Worm (Caenorhabditis elegans) whole organism, L1 larva: ENCODE data around the gene smc-5.

Source experiments
- C04F5.9 ChIP-seq: sonication (generic microtip); optimal IDR thresholded peaks from 2 replicates; lab custom pipeline; 2016; ENCODE audit warnings: missing genetic modification characterization, missing compliant biosample characterization
- F16B12.6 ChIP-seq: fragments of 150-350 bp; optimal IDR thresholded peaks from 2 replicates; lab custom pipeline; 2014; ENCODE audit warnings: missing biosample characterization, missing genetic modification characterization
- Y116A8C.19 ChIP-seq: sonication (generic microtip); optimal IDR thresholded peaks from 2 replicates; lab custom pipeline; 2016; ENCODE audit warnings: missing compliant biosample characterization, missing genetic modification characterization, borderline replicate concordance
- alr-1 ChIP-seq: fragments of 200-800 bp; sonication (Bioruptor generic); optimal IDR thresholded peaks from 2 replicates; lab custom pipeline; 2018; ENCODE audit warnings: borderline replicate concordance, mild to moderate bottlenecking, missing genetic modification characterization, missing compliant biosample characterization
- aly-2 ChIP-seq: fragments of 150-350 bp; optimal IDR thresholded peaks from 2 replicates; lab custom pipeline; 2014; ENCODE audit warnings: missing biosample characterization, missing genetic modification characterization
- ama-1 ChIP-seq: fragments of 150-350 bp; optimal IDR thresholded peaks from 2 replicates; lab custom pipeline; 2014
- ceh-8 ChIP-seq: fragments of 200-800 bp; sonication (Bioruptor generic); optimal IDR thresholded peaks from 2 replicates; lab custom pipeline; 2018; ENCODE audit warnings: mild to moderate bottlenecking, missing genetic modification characterization, moderate library complexity, missing compliant biosample characterization
- ceh-88 ChIP-seq: fragments of 200-800 bp; sonication (Bioruptor generic); IDR thresholded peaks from 2 replicates; pipeline ENCODE4 v1.3.6; 2022; ENCODE audit warnings: missing genetic modification characterization, missing compliant biosample characterization
- ceh-90 ChIP-seq: sonication (generic microtip); optimal IDR thresholded peaks from 2 replicates; lab custom pipeline; 2016; ENCODE audit warnings: missing genetic modification characterization, missing compliant biosample characterization
- ces-1 ChIP-seq: fragments of 150-350 bp; optimal IDR thresholded peaks from 2 replicates; lab custom pipeline; 2014; ENCODE audit warnings: missing biosample characterization, missing genetic modification reagents, missing genetic modification characterization
- efl-1 ChIP-seq, 4 experiments: fragments of 150-350 bp; optimal IDR thresholded peaks in 3 of 4; peaks in 1 of 4; 1 replicate in 1 of 4; 2 replicates in 3 of 4; lab custom pipeline; 2014; ENCODE audit warnings: missing biosample characterization in 2 of 4, missing genetic modification characterization in 2 of 4, missing genetic modification reagents in 2 of 4
- efl-3 ChIP-seq: fragments of 200-800 bp; sonication (Bioruptor generic); optimal IDR thresholded peaks from 2 replicates; lab custom pipeline; 2018; ENCODE audit warnings: mild to moderate bottlenecking, missing genetic modification characterization, missing compliant biosample characterization
- egl-13 ChIP-seq: sonication (generic microtip); optimal IDR thresholded peaks from 2 replicates; lab custom pipeline; 2016; ENCODE audit warnings: missing genotype, missing genetic modification reagents, missing genetic modification characterization, missing compliant biosample characterization
- elt-3 ChIP-seq, 6 experiments: fragments of 150-350 bp in 1 of 6; sonication (generic microtip); optimal IDR thresholded peaks; 2 replicates each; lab custom pipeline; 2017 to 2018; ENCODE audit warnings: missing biosample characterization in 6 of 6, missing genetic modification characterization in 6 of 6, inconsistent platforms in 1 of 6
- ets-5 ChIP-seq: fragments of 200-800 bp; sonication (Bioruptor generic); IDR thresholded peaks from 2 replicates; pipeline ENCODE4 v1.3.6; 2022; ENCODE audit warnings: missing genetic modification characterization, missing compliant biosample characterization
- fkh-10 ChIP-seq: sonication (generic microtip); optimal IDR thresholded peaks from 2 replicates; lab custom pipeline; 2017; ENCODE audit warnings: missing biosample characterization, missing genetic modification reagents, missing genetic modification characterization
- fkh-4 ChIP-seq: sonication (generic microtip); optimal IDR thresholded peaks from 2 replicates; lab custom pipeline; 2016; ENCODE audit warnings: missing compliant biosample characterization, missing genetic modification characterization, borderline replicate concordance
- fkh-8 ChIP-seq: sonication (generic microtip); optimal IDR thresholded peaks from 2 replicates; lab custom pipeline; 2016; ENCODE audit warnings: mild to moderate bottlenecking, missing genetic modification characterization, missing compliant biosample characterization
- fos-1 ChIP-seq: fragments of 150-350 bp; optimal IDR thresholded peaks from 2 replicates; lab custom pipeline; 2014; ENCODE audit warnings: missing biosample characterization, missing genetic modification characterization
- grh-1 ChIP-seq: fragments of 200-800 bp; sonication (Bioruptor generic); IDR thresholded peaks from 2 replicates; pipeline ENCODE4 v1.3.6; 2022; ENCODE audit warnings: missing genetic modification reagents, missing genetic modification characterization, missing compliant biosample characterization
- isw-1 ChIP-seq: fragments of 200-800 bp; sonication (Bioruptor generic); IDR thresholded peaks from 2 replicates; pipeline ENCODE4 v1.3.6; 2022; ENCODE audit warnings: missing genetic modification characterization, missing compliant biosample characterization
- jun-1 ChIP-seq: fragments of 150-350 bp; optimal IDR thresholded peaks from 2 replicates; lab custom pipeline; 2014; ENCODE audit warnings: missing biosample characterization, missing genetic modification reagents, missing genetic modification characterization
- lin-13 ChIP-seq: fragments of 150-350 bp; optimal IDR thresholded peaks from 2 replicates; lab custom pipeline; 2014; ENCODE audit warnings: missing biosample characterization, missing genetic modification reagents, missing genetic modification characterization
- lin-15B ChIP-seq: fragments of 150-350 bp; sonication (generic microtip); optimal IDR thresholded peaks from 3 replicates; lab custom pipeline; 2014; ENCODE audit warnings: missing biosample characterization, missing genetic modification characterization
- lin-35 ChIP-seq, 2 experiments: fragments of 150-350 bp; optimal IDR thresholded peaks; 2 replicates each; lab custom pipeline; 2014; ENCODE audit warnings: missing biosample characterization in 2 of 2, missing genetic modification characterization in 2 of 2, missing genetic modification reagents in 2 of 2
- lin-39 ChIP-seq: fragments of 150-350 bp; optimal IDR thresholded peaks from 2 replicates; lab custom pipeline; 2014; ENCODE audit warnings: missing biosample characterization, missing genetic modification reagents, missing genetic modification characterization
- lir-3 ChIP-seq: sonication (generic microtip); optimal IDR thresholded peaks from 2 replicates; lab custom pipeline; 2016; ENCODE audit warnings: mild to moderate bottlenecking, missing genetic modification characterization, moderate library complexity, missing compliant biosample characterization; ENCODE audit not compliant: poor library complexity
- lsy-2 ChIP-seq, 2 experiments: fragments of 150-350 bp; optimal IDR thresholded peaks; 2 replicates each; lab custom pipeline; 2014; ENCODE audit warnings: missing biosample characterization in 2 of 2, missing genetic modification characterization in 2 of 2
- mef-2 ChIP-seq: fragments of 150-350 bp; optimal IDR thresholded peaks from 2 replicates; lab custom pipeline; 2014; ENCODE audit warnings: missing biosample characterization, missing genetic modification characterization
- mep-1 ChIP-seq: fragments of 150-350 bp; optimal IDR thresholded peaks from 2 replicates; lab custom pipeline; 2014; ENCODE audit warnings: missing biosample characterization, missing genetic modification characterization
- nhr-11 ChIP-seq: fragments of 150-350 bp; optimal IDR thresholded peaks from 2 replicates; lab custom pipeline; 2014; ENCODE audit warnings: missing biosample characterization, missing genetic modification characterization
- nhr-12 ChIP-seq: sonication (generic microtip); optimal IDR thresholded peaks from 2 replicates; lab custom pipeline; 2017; ENCODE audit warnings: missing biosample characterization, missing genetic modification characterization
- nhr-237 ChIP-seq: fragments of 150-350 bp; optimal IDR thresholded peaks from 2 replicates; lab custom pipeline; 2014; ENCODE audit warnings: missing biosample characterization, missing genetic modification characterization
- nhr-28 ChIP-seq: fragments of 150-350 bp; optimal IDR thresholded peaks from 2 replicates; lab custom pipeline; 2014; ENCODE audit warnings: missing biosample characterization, missing genetic modification characterization
- nhr-47 ChIP-seq: sonication (generic microtip); optimal IDR thresholded peaks from 2 replicates; lab custom pipeline; 2016; ENCODE audit warnings: mild to moderate bottlenecking, missing genetic modification characterization, moderate library complexity, missing compliant biosample characterization
- nhr-71 ChIP-seq: sonication (generic microtip); optimal IDR thresholded peaks from 2 replicates; lab custom pipeline; 2016; ENCODE audit warnings: mild to moderate bottlenecking, missing genetic modification characterization, moderate library complexity, missing compliant biosample characterization
- nhr-76 ChIP-seq: sonication (generic microtip); optimal IDR thresholded peaks from 2 replicates; lab custom pipeline; 2017; ENCODE audit warnings: missing biosample characterization, missing genetic modification characterization
- nhr-84 ChIP-seq: sonication (generic microtip); optimal IDR thresholded peaks from 2 replicates; lab custom pipeline; 2017; ENCODE audit warnings: missing biosample characterization, missing genetic modification characterization
- nhr-85 ChIP-seq: sonication (generic microtip); peaks from one replicate; lab custom pipeline; 2016; ENCODE audit warnings: missing genetic modification characterization, inconsistent platforms, missing compliant biosample characterization
- pag-3 ChIP-seq: sonication (generic microtip); optimal IDR thresholded peaks from 2 replicates; lab custom pipeline; 2017; ENCODE audit warnings: missing genetic modification characterization, mild to moderate bottlenecking, missing compliant biosample characterization, antibody characterized with exemption, borderline replicate concordance; ENCODE audit not compliant: insufficient read depth
- pqm-1 ChIP-seq: sonication (generic microtip); optimal IDR thresholded peaks from 3 replicates; lab custom pipeline; 2017; ENCODE audit warnings: missing biosample characterization, missing genetic modification characterization
- rnt-1 ChIP-seq: sonication (generic microtip); optimal IDR thresholded peaks from 2 replicates; lab custom pipeline; 2016; ENCODE audit warnings: mild to moderate bottlenecking, missing genetic modification characterization, moderate library complexity, missing compliant biosample characterization
- skn-1 ChIP-seq: fragments of 150-350 bp; optimal IDR thresholded peaks from 2 replicates; lab custom pipeline; 2014; ENCODE audit warnings: missing biosample characterization, missing genetic modification characterization
- snpc-4 ChIP-seq: fragments of 150-350 bp; optimal IDR thresholded peaks from 2 replicates; lab custom pipeline; 2014; ENCODE audit warnings: missing biosample characterization, missing genetic modification characterization
- snu-23 ChIP-seq: sonication (generic microtip); optimal IDR thresholded peaks from 2 replicates; lab custom pipeline; 2016; ENCODE audit warnings: missing genetic modification characterization, missing compliant biosample characterization
- sox-4 ChIP-seq: sonication (generic microtip); optimal IDR thresholded peaks from 2 replicates; lab custom pipeline; 2016; ENCODE audit warnings: missing genetic modification characterization, missing compliant biosample characterization
- tbx-2 ChIP-seq: sonication (generic microtip); optimal IDR thresholded peaks from 2 replicates; lab custom pipeline; 2016; ENCODE audit warnings: missing genetic modification characterization, missing compliant biosample characterization
- tlp-1 ChIP-seq: fragments of 150-350 bp; optimal IDR thresholded peaks from 2 replicates; lab custom pipeline; 2014; ENCODE audit warnings: missing biosample characterization, missing genetic modification characterization
- unc-130 ChIP-seq: fragments of 150-350 bp; optimal IDR thresholded peaks from 2 replicates; lab custom pipeline; 2017; ENCODE audit warnings: missing biosample characterization, missing genetic modification characterization, inconsistent platforms
- unc-98 ChIP-seq: fragments of 200-800 bp; sonication (Bioruptor generic); IDR thresholded peaks from 2 replicates; pipeline ENCODE4 v1.3.6; 2022; ENCODE audit warnings: missing genetic modification characterization, missing compliant biosample characterization
- vab-15 ChIP-seq: sonication (generic microtip); optimal IDR thresholded peaks from 2 replicates; lab custom pipeline; 2017; ENCODE audit warnings: missing genotype, mild to moderate bottlenecking, missing genetic modification characterization, missing compliant biosample characterization
- xbp-1 ChIP-seq: sonication (generic microtip); optimal IDR thresholded peaks from 2 replicates; lab custom pipeline; 2016; ENCODE audit warnings: missing genetic modification characterization, missing compliant biosample characterization
- zag-1 ChIP-seq: fragments of 150-350 bp; optimal IDR thresholded peaks from 2 replicates; lab custom pipeline; 2014; ENCODE audit warnings: missing biosample characterization, missing genetic modification characterization
- zip-4 ChIP-seq: fragments of 200-800 bp; sonication (Bioruptor generic); optimal IDR thresholded peaks from 2 replicates; lab custom pipeline; 2018; ENCODE audit warnings: mild to moderate bottlenecking, missing genetic modification characterization, moderate library complexity, missing compliant biosample characterization

The smc-5 gene

ce11 chrII:5105020-5105419 is 43.1 kb downstream of the smc-5 start (continued):
- TF ChIP-seq ces-1 (GFP tag; lab: Kevin White, UChicago) (no peak), snu-23 (peak; percentile 76), zag-1 (tag; lab: Kevin White, UChicago) (no peak), aly-2 (peak; percentile 78), nhr-12 (no peak), pqm-1 (tag; lab: Kevin White, UChicago) (no peak), ama-1 (peak; percentile 60), pag-3 (tag; lab: Kevin White, UChicago) (no peak), nhr-237 (tag; lab: Kevin White, UChicago) (no peak), lsy-2 (tag; optimal IDR thresholded peaks at IDR 0.05; lab: Kevin White, UChicago) (peak; percentile 66 to 83), nhr-71 (peak; percentile 73), jun-1 (tag; lab: Kevin White, UChicago) (peak; percentile 38), elt-3 (tag; optimal IDR thresholded peaks at IDR 0.05; lab: Kevin White, UChicago) (peak in 3 of 6 experiments; percentile 15 to 50 (median 19)), mep-1 (tag; lab: Kevin White, UChicago) (peak; percentile 78), fkh-8 (tag; lab: Kevin White, UChicago) (peak; percentile 68), efl-1 (optimal IDR thresholded peaks at IDR 0.05; lab: Kevin White, UChicago) (peak; percentile 67 to 75), efl-1 (GFP tag; optimal IDR thresholded peaks at IDR 0.05 in 1 of 2; lab: Kevin White, UChicago) (peak; percentile 55 to 95), nhr-11 (tag; lab: Kevin White, UChicago) (no peak), alr-1 (tag; lab: Kevin White, UChicago) (no peak), skn-1 (tag; lab: Kevin White, UChicago) (peak; percentile 84), nhr-28 (tag; lab: Kevin White, UChicago) (no peak), rnt-1 (tag; lab: Kevin White, UChicago) (peak; percentile 70), xbp-1 (tag; lab: Kevin White, UChicago) (peak; percentile 58), grh-1 (GFP tag; lab: Robert Waterston, UW) (no peak), fkh-10 (peak; percentile 51), tbx-2 (tag; lab: Kevin White, UChicago) (peak; percentile 55), ceh-90 (no peak), lin-15B (no peak), zip-4 (GFP tag; lab: Kevin White, UChicago) (no peak), egl-13 (no peak), unc-130 (peak; percentile 36), ceh-8 (GFP tag; lab: Kevin White, UChicago) (no peak), fkh-4 (tag; lab: Kevin White, UChicago) (no peak), isw-1 (GFP tag; lab: Robert Waterston, UW) (no peak), efl-3 (GFP tag; lab: Kevin White, UChicago) (peak; percentile 3), nhr-84 (tag; lab: Kevin White, UChicago) (no peak), lin-39 (tag; lab: Kevin White, UChicago) (no peak), unc-98 (no peak), lin-35 (GFP tag; optimal IDR thresholded peaks at IDR 0.05; lab: Kevin White, UChicago) (peak; percentile 60 to 82), tlp-1 (no peak), F16B12.6 (tag; lab: Kevin White, UChicago) (peak; percentile 31), sox-4 (tag; lab: Kevin White, UChicago) (peak; percentile 8), ceh-88 (GFP tag; lab: Robert Waterston, UW) (peak; percentile 30; the same call in 1 of the 2 replicates), lir-3 (tag; lab: Kevin White, UChicago) (peak; percentile 59), nhr-76 (tag; lab: Kevin White, UChicago) (no peak), nhr-85 (tag; lab: Kevin White, UChicago) (peak; percentile 74), snpc-4 (tag; lab: Kevin White, UChicago) (peak; percentile 37), mef-2 (tag; lab: Kevin White, UChicago) (no peak), ets-5 (GFP tag; lab: Robert Waterston, UW) (no peak), fos-1 (tag; lab: Kevin White, UChicago) (peak; percentile 76), lin-13 (GFP tag; lab: Kevin White, UChicago) (no peak), vab-15 (tag; lab: Kevin White, UChicago) (peak; percentile 34), nhr-47 (peak; percentile 81), Y116A8C.19 (tag; lab: Kevin White, UChicago) (no peak), C04F5.9 (tag; lab: Kevin White, UChicago) (no peak)
